Worm (Caenorhabditis elegans) whole organism, L1 larva: ENCODE data around the gene far-6.

Source experiments
- efl-1 ChIP-seq, 4 experiments: fragments of 150-350 bp; optimal IDR thresholded peaks in 3 of 4; peaks in 1 of 4; 1 replicate in 1 of 4; 2 replicates in 3 of 4; lab custom pipeline; 2014; ENCODE audit warnings: missing biosample characterization in 2 of 4, missing genetic modification characterization in 2 of 4, missing genetic modification reagents in 2 of 4
- hlh-17 ChIP-seq: fragments of 200-800 bp; sonication (Bioruptor generic); optimal IDR thresholded peaks from 2 replicates; lab custom pipeline; 2018; ENCODE audit warnings: missing genetic modification characterization, mild to moderate bottlenecking, missing compliant biosample characterization, moderate library complexity, borderline replicate concordance
- lin-35 ChIP-seq, 2 experiments: fragments of 150-350 bp; optimal IDR thresholded peaks; 2 replicates each; lab custom pipeline; 2014; ENCODE audit warnings: missing biosample characterization in 2 of 2, missing genetic modification characterization in 2 of 2, missing genetic modification reagents in 2 of 2
- nhr-237 ChIP-seq: fragments of 150-350 bp; optimal IDR thresholded peaks from 2 replicates; lab custom pipeline; 2014; ENCODE audit warnings: missing biosample characterization, missing genetic modification characterization
- nhr-90 ChIP-seq: sonication (generic microtip); optimal IDR thresholded peaks from 2 replicates; lab custom pipeline; 2016; ENCODE audit warnings: mild to moderate bottlenecking, missing genetic modification characterization, missing compliant biosample characterization; ENCODE audit not compliant: poor library complexity

DNA sequence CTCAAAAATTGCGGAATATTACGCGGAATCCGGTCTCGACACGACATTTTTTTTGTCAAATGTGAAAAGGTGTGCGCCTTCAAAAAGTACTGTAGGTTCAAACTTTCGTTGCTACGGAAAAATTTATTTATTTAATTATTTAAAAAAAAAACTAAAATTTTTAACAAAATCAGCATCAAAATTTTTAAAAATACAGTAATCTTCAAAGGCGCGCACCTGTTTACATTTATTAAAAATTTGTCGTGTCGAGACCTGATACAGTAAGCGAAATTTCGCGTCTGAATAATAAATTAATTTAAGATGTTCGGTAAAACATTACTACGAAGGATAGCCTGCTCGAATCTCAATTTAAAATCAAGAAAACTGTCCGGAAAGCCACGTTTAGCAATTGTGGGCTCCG is 43.5 kb downstream of the far-6 start, which contains the start of gene Y62E10A.6:
- TF ChIP-seq lin-35 (GFP tag; optimal IDR thresholded peaks at IDR 0.05; lab: Kevin White, UChicago): no peak
- TF ChIP-seq hlh-17: no peak
- TF ChIP-seq efl-1 (optimal IDR thresholded peaks at IDR 0.05; lab: Kevin White, UChicago): no peak
- TF ChIP-seq efl-1 (GFP tag; optimal IDR thresholded peaks at IDR 0.05 in 1 of 2; lab: Kevin White, UChicago): no peak
- TF ChIP-seq nhr-237 (tag; lab: Kevin White, UChicago): no peak
- TF ChIP-seq nhr-90 (tag; lab: Kevin White, UChicago): no peak
